Worm (Caenorhabditis elegans): ENCODE measurements around the gene F22D3.4.
A peak's percentile ranks its signal among the peaks of the same experiment; 100 is the strongest.
"Not testable (repeated sequence)": the region's sequence is repeated elsewhere in the genome, so short reads cannot be mapped to it uniquely, and the experiment has no call there.

Gene F22D3.4

DNA sequence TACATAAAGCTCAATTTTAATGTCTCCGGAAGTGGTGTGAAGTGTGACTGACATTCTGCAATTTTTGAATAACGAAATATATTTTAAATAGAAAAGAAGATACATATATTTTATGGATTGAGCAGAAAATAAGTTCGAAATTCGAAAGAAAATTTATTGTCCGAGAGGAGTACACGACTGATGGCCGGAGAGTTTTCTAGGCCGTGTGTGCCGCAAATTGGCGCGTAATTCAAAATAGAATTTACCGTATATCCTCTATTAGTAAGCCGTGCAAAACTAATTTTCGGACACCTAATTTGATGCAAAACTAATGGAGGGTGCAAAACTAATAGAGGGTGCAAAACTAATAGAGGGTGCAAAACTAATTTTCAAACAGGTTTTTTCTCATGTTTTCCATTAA lies 14.1 kb downstream of the F22D3.4 start, which contains the start of gene cyn-10 (continued):
- TF ChIP-seq ztf-11 (tag; optimal IDR thresholded peaks at IDR 0.05), result no peak
- TF ChIP-seq aly-2 (tag; optimal IDR thresholded peaks at IDR 0.05), result no peak
- TF ChIP-seq ama-1 (optimal IDR thresholded peaks at IDR 0.05), result no peak
- TF ChIP-seq nhr-237 (tag; optimal IDR thresholded peaks at IDR 0.05), result no peak
- no peak for TF ChIP-seq ZK546.5 (tag; optimal IDR thresholded peaks at IDR 0.05)
- TF ChIP-seq nhr-43 (tag; optimal IDR thresholded peaks at IDR 0.05; ENCODE audit: poor library complexity, severe bottlenecking), result peak; percentile 94
- TF ChIP-seq eor-1 (tag; optimal IDR thresholded peaks at IDR 0.05), result peak in 1 of 2 experiments; percentile 70
- TF ChIP-seq unc-62 (GFP tag; optimal IDR thresholded peaks at IDR 0.05), result no peak
- no peak for TF ChIP-seq tbx-2 (tag; optimal IDR thresholded peaks at IDR 0.05)
- no peak for TF ChIP-seq nhr-77 (tag; optimal IDR thresholded peaks at IDR 0.05)
- TF ChIP-seq ztf-4 (tag; optimal IDR thresholded peaks at IDR 0.05), result no peak
- peak; percentile 49 for TF ChIP-seq snpc-4 (tag; optimal IDR thresholded peaks at IDR 0.05)
- peak; percentile 27 for TF ChIP-seq nhr-25 (tag; optimal IDR thresholded peaks at IDR 0.05)

- peak; percentile 26 for TF ChIP-seq elt-2 (tag; optimal IDR thresholded peaks at IDR 0.05)
- TF ChIP-seq aly-2 (tag; optimal IDR thresholded peaks at IDR 0.05), result no peak
These were observed 17.8 kb downstream of the F22D3.4 start, which contains the start of gene asm-1 for ce11 chrII:6909568-6910122. TSS of gene asm-1 (plus strand) at chrII:6910072.

DNA sequence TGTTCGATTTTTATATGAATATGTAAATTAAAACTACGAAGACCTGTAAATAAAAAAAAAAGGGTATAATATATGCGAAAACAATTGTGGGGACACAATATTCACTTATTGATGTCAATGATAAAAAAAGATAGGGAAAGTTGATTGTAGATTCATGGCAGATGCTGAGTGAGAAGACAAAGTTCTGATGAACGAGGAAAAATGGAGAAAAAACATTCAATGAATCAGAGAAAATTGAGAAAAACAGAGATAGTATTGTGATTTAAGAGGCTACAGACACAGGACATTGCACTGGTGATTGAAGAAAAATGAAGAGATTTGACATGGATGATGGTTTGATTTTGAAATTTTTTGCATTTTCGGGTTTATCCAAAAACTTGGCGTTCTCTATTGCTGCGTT lies 18.7 kb downstream of the F22D3.4 start:
- no peak for TF ChIP-seq nhr-11 (tag; optimal IDR thresholded peaks at IDR 0.05)
- TF ChIP-seq elt-3 (tag; optimal IDR thresholded peaks at IDR 0.05), result no peak
- TF ChIP-seq unc-39 (tag; optimal IDR thresholded peaks at IDR 0.05), result no peak
- no peak for TF ChIP-seq nhr-25 (tag; optimal IDR thresholded peaks at IDR 0.05)
- TF ChIP-seq nhr-43 (tag; optimal IDR thresholded peaks at IDR 0.05; ENCODE audit: poor library complexity, severe bottlenecking), result no peak
- no peak for TF ChIP-seq ceh-16 (tag; optimal IDR thresholded peaks at IDR 0.05)
- no peak for TF ChIP-seq ceh-28 (tag; optimal IDR thresholded peaks at IDR 0.05)
- TF ChIP-seq nhr-12 (tag; optimal IDR thresholded peaks at IDR 0.05), result no peak
- no peak for TF ChIP-seq egl-27 (tag; optimal IDR thresholded peaks at IDR 0.05)
- TF ChIP-seq hmg-11 (tag; optimal IDR thresholded peaks at IDR 0.05), result no peak
- TF ChIP-seq eor-1 (tag; optimal IDR thresholded peaks at IDR 0.05), result no peak
- TF ChIP-seq ztf-4 (tag; optimal IDR thresholded peaks at IDR 0.05), result no peak
- no peak for TF ChIP-seq aly-2 (tag; optimal IDR thresholded peaks at IDR 0.05)
- no peak for TF ChIP-seq nhr-77 (tag; optimal IDR thresholded peaks at IDR 0.05)
- TF ChIP-seq ceh-82 (tag; optimal IDR thresholded peaks at IDR 0.05), result no peak
- no peak for TF ChIP-seq fkh-10 (GFP tag; optimal IDR thresholded peaks at IDR 0.05)
- TF ChIP-seq zag-1 (tag; optimal IDR thresholded peaks at IDR 0.05), result no peak

- not testable (repeated sequence) for TF ChIP-seq nhr-12, elt-2, ceh-28 (tag; optimal IDR thresholded peaks at IDR 0.05)
These were observed 19.7 kb downstream of the F22D3.4 start, which contains the start of gene B0252.3 for ce11 chrII:6907657-6908056. TSS of gene B0252.3 (minus strand) at chrII:6907757.

ce11 chrII:6901795-6902194 lies 25.6 kb downstream of the F22D3.4 start, which contains the start of gene psmd-9:
TSS of gene psmd-9 (plus strand) at chrII:6902095.
- TF ChIP-seq tbx-2 (tag; optimal IDR thresholded peaks at IDR 0.05) (no peak), unc-62 (GFP tag; optimal IDR thresholded peaks at IDR 0.05) (no peak), unc-39 (tag; optimal IDR thresholded peaks at IDR 0.05) (no peak), mml-1 (tag; optimal IDR thresholded peaks at IDR 0.05) (no peak), jun-1 (tag; optimal IDR thresholded peaks at IDR 0.05) (no peak), zag-1 (tag; optimal IDR thresholded peaks at IDR 0.05) (no peak), nhr-43 (tag; optimal IDR thresholded peaks at IDR 0.05; ENCODE audit: poor library complexity, severe bottlenecking) (no peak), fkh-10 (GFP tag; optimal IDR thresholded peaks at IDR 0.05) (no peak), egl-5 (tag; optimal IDR thresholded peaks at IDR 0.05) (no peak), nhr-67 (tag; optimal IDR thresholded peaks at IDR 0.05) (no peak), nhr-23 (tag; optimal IDR thresholded peaks at IDR 0.05) (no peak), elt-2 (tag; optimal IDR thresholded peaks at IDR 0.05) (no peak), ama-1 (optimal IDR thresholded peaks at IDR 0.05) (no peak), nhr-11 (tag; optimal IDR thresholded peaks at IDR 0.05) (no peak), hmg-11 (tag; optimal IDR thresholded peaks at IDR 0.05) (no peak), ZK546.5 (tag; optimal IDR thresholded peaks at IDR 0.05) (no peak), elt-1 (tag; optimal IDR thresholded peaks at IDR 0.05) (no peak), R02D3.7 (tag; optimal IDR thresholded peaks at IDR 0.05) (no peak)

Data from whole organism, L3 larva.